Fruit fly (Drosophila melanogaster): Measurements from ENCODE around the gene Acf.

Acf gene

DNA sequence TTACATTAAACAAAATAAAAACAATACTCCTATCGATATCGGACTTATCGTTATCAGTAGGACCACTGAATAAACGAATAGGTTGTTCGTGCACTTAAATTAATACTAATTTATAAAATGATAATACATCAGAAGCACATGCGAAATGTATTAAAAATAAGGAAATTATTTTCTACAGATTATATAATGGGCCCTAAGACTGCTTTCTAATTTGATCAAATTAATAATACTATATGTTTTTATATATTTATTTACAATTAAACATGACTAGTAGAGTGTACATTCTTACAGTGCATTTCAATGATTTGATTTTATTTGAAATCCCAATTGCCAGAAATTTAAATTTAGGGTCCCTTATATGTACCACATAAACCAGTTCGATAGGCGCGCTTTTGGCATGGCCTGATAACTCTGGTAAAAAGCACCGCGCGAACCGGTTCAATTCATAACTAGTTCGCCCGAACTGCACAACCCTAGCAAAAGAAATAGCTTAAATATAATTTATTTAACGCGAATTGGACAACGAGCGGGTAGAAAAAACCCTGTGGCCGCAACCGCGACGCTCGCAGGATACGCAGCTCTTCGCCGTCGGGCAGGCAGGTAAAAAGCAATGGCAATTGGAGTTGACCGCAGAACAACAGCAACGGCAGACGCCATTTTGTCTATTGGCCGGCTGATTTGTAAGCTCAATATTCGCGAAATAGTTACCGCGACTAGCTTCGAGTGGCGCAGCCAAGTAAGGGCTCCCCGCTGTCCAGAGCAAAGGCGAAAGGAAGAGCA is 17.0 kb upstream of the Acf start, which contains the start of the genes CG2126 and faf:
Gene CG2126 (minus strand): TSS at position 70 of the 780 bp plus-strand sequence.
Gene faf (plus strand): TSS at position 438 of the 780 bp plus-strand sequence.
- TF ChIP-seq noc (tag; optimal IDR thresholded peaks at IDR 0.05): peak; percentile 66

DNA sequence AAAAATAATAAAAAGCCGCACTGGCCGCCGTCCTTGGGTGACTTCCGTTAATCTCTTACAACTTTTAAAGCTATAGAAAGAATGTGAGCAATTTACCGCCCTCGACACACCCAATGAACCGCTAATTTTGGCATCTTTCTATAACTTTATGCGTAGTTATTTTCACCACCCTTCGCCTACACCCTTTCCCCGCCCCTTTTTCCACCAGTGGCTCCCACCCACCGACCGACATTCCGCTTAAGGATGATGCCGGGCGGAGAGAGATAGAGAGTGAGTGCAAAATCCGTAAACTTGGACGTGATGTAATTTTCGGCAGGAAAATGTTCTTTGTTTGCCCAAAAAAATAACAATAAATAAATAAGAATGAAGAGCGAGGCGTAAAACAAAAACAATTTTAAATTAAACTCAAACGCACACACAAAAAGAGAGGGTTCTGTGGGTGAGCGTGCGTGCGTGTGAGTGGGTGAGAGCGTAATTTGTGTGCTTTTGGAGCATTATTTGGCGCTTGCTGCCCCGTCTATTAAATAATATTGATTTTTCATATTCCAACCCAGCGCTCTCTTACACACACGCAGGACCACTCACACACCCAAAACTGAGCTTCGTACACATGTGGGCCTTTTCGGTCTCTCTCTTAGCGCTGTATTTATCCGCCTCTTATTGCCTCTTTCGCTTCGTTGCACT is 16.2 kb upstream of the Acf start:
- TF ChIP-seq noc (tag; optimal IDR thresholded peaks at IDR 0.05): no peak

- TF ChIP-seq noc (tag; optimal IDR thresholded peaks at IDR 0.05): no peak
Observed at dm6 chr3R:31794457-31794856, 676 bp downstream of the Acf start.

- TF ChIP-seq noc (tag; optimal IDR thresholded peaks at IDR 0.05): no peak
Observed at dm6 chr3R:31800663-31801062, 6.9 kb downstream of the Acf start, which contains the start of gene Ir100a. Gene Ir100a, plus strand, starts transcription at chr3R:31800963.

dm6 chr3R:31805228-31805738 is 11.5 kb downstream of the Acf start, which contains the start of the genes CG42233 and CG1971:
Gene CG42233, minus strand, starts transcription at chr3R:31805278.
Gene CG1971, plus strand, starts transcription at chr3R:31805468.
- no peak for TF ChIP-seq noc (tag; optimal IDR thresholded peaks at IDR 0.05)

- TF ChIP-seq noc (tag; optimal IDR thresholded peaks at IDR 0.05): no peak
Observed at dm6 chr3R:31808571-31808970, 14.8 kb downstream of the Acf start.

- no peak for TF ChIP-seq noc (tag; optimal IDR thresholded peaks at IDR 0.05)
Observed at dm6 chr3R:31809622-31810021, 15.8 kb downstream of the Acf start.

- no peak for TF ChIP-seq noc (tag; optimal IDR thresholded peaks at IDR 0.05)
Observed at dm6 chr3R:31810073-31810530, 16.3 kb downstream of the Acf start, which contains the start of gene Rift. Gene Rift, minus strand, starts transcription at chr3R:31810186.

DNA sequence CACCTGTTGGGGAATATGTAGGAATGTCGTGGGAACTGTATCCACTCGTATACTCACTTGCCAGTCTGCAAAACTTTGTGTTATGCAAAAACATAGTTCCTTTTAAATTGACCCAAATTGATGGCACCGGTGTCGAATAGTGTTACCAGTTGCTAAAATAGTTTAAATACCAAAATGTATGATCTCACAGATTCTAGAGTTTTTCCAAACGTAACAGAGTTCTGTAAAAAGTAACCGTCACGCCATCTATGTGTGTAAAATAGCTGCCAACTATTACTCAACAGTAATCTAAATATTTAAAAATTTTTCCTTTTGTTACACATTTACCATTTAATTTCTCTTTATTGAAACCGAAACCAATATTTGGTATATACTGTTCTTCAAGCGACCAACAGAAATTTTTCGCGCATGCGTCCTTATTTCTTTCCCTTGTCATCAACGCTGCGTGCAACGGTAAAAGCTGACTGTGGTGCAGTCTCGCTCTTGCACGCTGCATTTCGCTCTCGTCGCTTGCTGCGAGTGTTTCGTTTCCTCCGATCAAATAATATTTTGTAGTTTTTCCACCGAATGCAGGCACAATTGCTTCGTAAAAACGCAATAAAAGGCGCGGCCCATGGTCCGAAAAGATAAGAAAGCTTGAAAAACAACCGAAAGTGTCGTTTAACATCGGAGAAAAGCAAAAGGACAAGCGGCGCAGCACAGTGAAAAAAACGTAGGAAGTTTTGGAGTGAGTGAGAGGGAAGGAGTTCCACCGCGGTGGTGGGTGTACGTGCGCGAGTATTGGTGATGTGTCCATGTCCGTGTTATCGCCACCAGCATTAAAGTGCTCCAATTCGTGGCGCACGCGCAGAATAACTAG is 18.6 kb downstream of the Acf start, which contains the start of the genes FeCH and RhoGAP100F:
Gene FeCH (minus strand): TSS at position 180 of the 859 bp plus-strand sequence.
Gene RhoGAP100F (plus strand): TSS at position 493 of the 859 bp plus-strand sequence.
- no peak for TF ChIP-seq noc (tag; optimal IDR thresholded peaks at IDR 0.05)

DNA sequence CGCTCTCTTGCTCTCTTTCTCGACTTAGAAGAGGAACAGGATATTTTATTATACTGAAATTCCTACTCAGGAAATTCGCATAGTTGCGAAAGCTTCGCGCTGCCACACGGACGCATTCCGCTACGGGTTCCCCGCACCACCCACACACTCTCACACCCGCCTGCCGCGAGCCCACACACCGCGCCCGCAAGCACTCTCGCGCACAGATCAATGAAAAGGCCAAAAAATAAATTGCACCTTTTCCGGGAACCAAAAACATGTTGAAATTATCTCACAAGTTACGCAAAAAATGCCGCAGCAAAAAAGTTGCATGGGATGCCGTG is 19.2 kb downstream of the Acf start:
- TF ChIP-seq noc (tag; optimal IDR thresholded peaks at IDR 0.05): no peak

- no peak for TF ChIP-seq noc (tag; optimal IDR thresholded peaks at IDR 0.05)
Observed at dm6 chr3R:31822462-31822861, 28.7 kb downstream of the Acf start.

dm6 chr3R:31824200-31824599 is 30.4 kb downstream of the Acf start:
- no peak for TF ChIP-seq noc (tag; optimal IDR thresholded peaks at IDR 0.05)

dm6 chr3R:31825571-31826068 is 31.8 kb downstream of the Acf start:
- no peak for TF ChIP-seq noc (tag; optimal IDR thresholded peaks at IDR 0.05)

- no peak for TF ChIP-seq noc (tag; optimal IDR thresholded peaks at IDR 0.05)
Observed at dm6 chr3R:31826422-31826821, 32.6 kb downstream of the Acf start.

Measured in whole organism, larva.